Worm (Caenorhabditis elegans) whole organism, L1 larva: Measurements from ENCODE around the gene frpr-10.

Experiments used
- Y116A8C.19 ChIP-seq: sonication (generic microtip); optimal IDR thresholded peaks from 2 replicates; lab custom pipeline; 2016; ENCODE audit warnings: missing compliant biosample characterization, missing genetic modification characterization, borderline replicate concordance
- aly-2 ChIP-seq: fragments of 150-350 bp; optimal IDR thresholded peaks from 2 replicates; lab custom pipeline; 2014; ENCODE audit warnings: missing biosample characterization, missing genetic modification characterization
- ceh-82 ChIP-seq, 3 experiments: fragments of 150-350 bp in 1 of 3; sonication (generic microtip) in 2 of 3; optimal IDR thresholded peaks; 2 replicates each; lab custom pipeline; 2014 to 2017; ENCODE audit warnings: missing biosample characterization in 3 of 3, missing genetic modification characterization in 3 of 3
- ceh-88 ChIP-seq: fragments of 200-800 bp; sonication (Bioruptor generic); IDR thresholded peaks from 2 replicates; pipeline ENCODE4 v1.3.6; 2022; ENCODE audit warnings: missing genetic modification characterization, missing compliant biosample characterization
- ceh-90 ChIP-seq: sonication (generic microtip); optimal IDR thresholded peaks from 2 replicates; lab custom pipeline; 2016; ENCODE audit warnings: missing genetic modification characterization, missing compliant biosample characterization
- ces-1 ChIP-seq: fragments of 150-350 bp; optimal IDR thresholded peaks from 2 replicates; lab custom pipeline; 2014; ENCODE audit warnings: missing biosample characterization, missing genetic modification reagents, missing genetic modification characterization
- dpl-1 ChIP-seq, 3 experiments: fragments of 150-350 bp in 2 of 3; sonication (generic microtip) in 1 of 3; optimal IDR thresholded peaks; 2 replicates each; lab custom pipeline; 2014 to 2017; ENCODE audit warnings: missing biosample characterization in 3 of 3, missing genetic modification characterization in 3 of 3, missing genetic modification reagents in 3 of 3
- efl-1 ChIP-seq, 4 experiments: fragments of 150-350 bp; optimal IDR thresholded peaks in 3 of 4; peaks in 1 of 4; 1 replicate in 1 of 4; 2 replicates in 3 of 4; lab custom pipeline; 2014; ENCODE audit warnings: missing biosample characterization in 2 of 4, missing genetic modification characterization in 2 of 4, missing genetic modification reagents in 2 of 4
- efl-3 ChIP-seq: fragments of 200-800 bp; sonication (Bioruptor generic); optimal IDR thresholded peaks from 2 replicates; lab custom pipeline; 2018; ENCODE audit warnings: mild to moderate bottlenecking, missing genetic modification characterization, missing compliant biosample characterization
- egl-27 ChIP-seq, 2 experiments: fragments of 150-350 bp in 1 of 2; sonication (generic microtip); optimal IDR thresholded peaks; 3 replicates each; lab custom pipeline; 2017 to 2018; ENCODE audit warnings: missing biosample characterization in 2 of 2, missing genetic modification characterization in 2 of 2, missing genetic modification reagents in 2 of 2
- elt-2 ChIP-seq: sonication (generic microtip); optimal IDR thresholded peaks from 2 replicates; lab custom pipeline; 2016; ENCODE audit warnings: missing genetic modification characterization, mild to moderate bottlenecking, inconsistent platforms, missing compliant biosample characterization, missing genetic modification reagents
- ets-5 ChIP-seq: fragments of 200-800 bp; sonication (Bioruptor generic); IDR thresholded peaks from 2 replicates; pipeline ENCODE4 v1.3.6; 2022; ENCODE audit warnings: missing genetic modification characterization, missing compliant biosample characterization
- fkh-8 ChIP-seq: sonication (generic microtip); optimal IDR thresholded peaks from 2 replicates; lab custom pipeline; 2016; ENCODE audit warnings: mild to moderate bottlenecking, missing genetic modification characterization, missing compliant biosample characterization
- fos-1 ChIP-seq: fragments of 150-350 bp; optimal IDR thresholded peaks from 2 replicates; lab custom pipeline; 2014; ENCODE audit warnings: missing biosample characterization, missing genetic modification characterization
- hlh-4 ChIP-seq: sonication (generic microtip); optimal IDR thresholded peaks from 2 replicates; lab custom pipeline; 2016; ENCODE audit warnings: mild to moderate bottlenecking, missing genetic modification characterization, missing compliant biosample characterization
- hpl-2 ChIP-seq: fragments of 150-350 bp; optimal IDR thresholded peaks from 2 replicates; lab custom pipeline; 2014; ENCODE audit warnings: missing biosample characterization, missing genetic modification reagents, missing genetic modification characterization
- irx-1 ChIP-seq: sonication (generic microtip); optimal IDR thresholded peaks from 2 replicates; lab custom pipeline; 2016; ENCODE audit warnings: missing genetic modification characterization, missing compliant biosample characterization
- isw-1 ChIP-seq: fragments of 200-800 bp; sonication (Bioruptor generic); IDR thresholded peaks from 2 replicates; pipeline ENCODE4 v1.3.6; 2022; ENCODE audit warnings: missing genetic modification characterization, missing compliant biosample characterization
- lin-35 ChIP-seq, 2 experiments: fragments of 150-350 bp; optimal IDR thresholded peaks; 2 replicates each; lab custom pipeline; 2014; ENCODE audit warnings: missing biosample characterization in 2 of 2, missing genetic modification characterization in 2 of 2, missing genetic modification reagents in 2 of 2
- mef-2 ChIP-seq: fragments of 150-350 bp; optimal IDR thresholded peaks from 2 replicates; lab custom pipeline; 2014; ENCODE audit warnings: missing biosample characterization, missing genetic modification characterization
- mep-1 ChIP-seq: fragments of 150-350 bp; optimal IDR thresholded peaks from 2 replicates; lab custom pipeline; 2014; ENCODE audit warnings: missing biosample characterization, missing genetic modification characterization
- nhr-19 ChIP-seq: fragments of 200-800 bp; sonication (Bioruptor generic); conservative IDR thresholded peaks from 2 replicates; pipeline ENCODE4 v1.3.6; 2022; ENCODE audit warnings: missing genetic modification characterization, missing compliant biosample characterization
- nhr-237 ChIP-seq: fragments of 150-350 bp; optimal IDR thresholded peaks from 2 replicates; lab custom pipeline; 2014; ENCODE audit warnings: missing biosample characterization, missing genetic modification characterization
- nhr-85 ChIP-seq: sonication (generic microtip); peaks from one replicate; lab custom pipeline; 2016; ENCODE audit warnings: missing genetic modification characterization, inconsistent platforms, missing compliant biosample characterization
- nhr-90 ChIP-seq: sonication (generic microtip); optimal IDR thresholded peaks from 2 replicates; lab custom pipeline; 2016; ENCODE audit warnings: mild to moderate bottlenecking, missing genetic modification characterization, missing compliant biosample characterization; ENCODE audit not compliant: poor library complexity
- pag-3 ChIP-seq: sonication (generic microtip); optimal IDR thresholded peaks from 2 replicates; lab custom pipeline; 2017; ENCODE audit warnings: missing genetic modification characterization, mild to moderate bottlenecking, missing compliant biosample characterization, antibody characterized with exemption, borderline replicate concordance; ENCODE audit not compliant: insufficient read depth
- pax-3 ChIP-seq: fragments of 200-800 bp; sonication (Bioruptor generic); optimal IDR thresholded peaks from 2 replicates; lab custom pipeline; 2018; ENCODE audit warnings: mild to moderate bottlenecking, missing genetic modification characterization, moderate library complexity, missing compliant biosample characterization
- sox-4 ChIP-seq: sonication (generic microtip); optimal IDR thresholded peaks from 2 replicates; lab custom pipeline; 2016; ENCODE audit warnings: missing genetic modification characterization, missing compliant biosample characterization
- unc-30 ChIP-seq: sonication (generic microtip); optimal IDR thresholded peaks from 2 replicates; lab custom pipeline; 2017; ENCODE audit warnings: missing biosample characterization, missing genetic modification characterization
- unc-62 ChIP-seq: fragments of 150-350 bp; optimal IDR thresholded peaks from 2 replicates; lab custom pipeline; 2014; ENCODE audit warnings: missing biosample characterization, missing genetic modification reagents, missing genetic modification characterization
- vab-15 ChIP-seq: sonication (generic microtip); optimal IDR thresholded peaks from 2 replicates; lab custom pipeline; 2017; ENCODE audit warnings: missing genotype, mild to moderate bottlenecking, missing genetic modification characterization, missing compliant biosample characterization
- xbp-1 ChIP-seq: sonication (generic microtip); optimal IDR thresholded peaks from 2 replicates; lab custom pipeline; 2016; ENCODE audit warnings: missing genetic modification characterization, missing compliant biosample characterization
- zag-1 ChIP-seq: fragments of 150-350 bp; optimal IDR thresholded peaks from 2 replicates; lab custom pipeline; 2014; ENCODE audit warnings: missing biosample characterization, missing genetic modification characterization
- zip-4 ChIP-seq: fragments of 200-800 bp; sonication (Bioruptor generic); optimal IDR thresholded peaks from 2 replicates; lab custom pipeline; 2018; ENCODE audit warnings: mild to moderate bottlenecking, missing genetic modification characterization, moderate library complexity, missing compliant biosample characterization

The frpr-10 gene

ce11 chrIV:7910197-7910735 lies 47.3 kb upstream of the frpr-10 start, which contains the start of the genes npp-27 and ntl-4 (continued):
- TF ChIP-seq dpl-1 (GFP tag; optimal IDR thresholded peaks at IDR 0.05; lab: Kevin White, UChicago), result peak in 1 of 3 experiments; percentile 23
- TF ChIP-seq fos-1 (tag; lab: Kevin White, UChicago), result no peak
- TF ChIP-seq efl-1 (optimal IDR thresholded peaks at IDR 0.05; lab: Kevin White, UChicago), result peak; percentile 25 to 37
- TF ChIP-seq efl-1 (GFP tag; optimal IDR thresholded peaks at IDR 0.05 in 1 of 2; lab: Kevin White, UChicago), result peak; percentile 29 to 80
- TF ChIP-seq fkh-8 (tag; lab: Kevin White, UChicago), result no peak
- TF ChIP-seq xbp-1 (tag; lab: Kevin White, UChicago), result no peak
- no peak for TF ChIP-seq ceh-88 (GFP tag; lab: Robert Waterston, UW)
- TF ChIP-seq ces-1 (GFP tag; lab: Kevin White, UChicago), result no peak
- no peak for TF ChIP-seq nhr-90 (tag; lab: Kevin White, UChicago)

- TF ChIP-seq dpl-1 (GFP tag; optimal IDR thresholded peaks at IDR 0.05; lab: Kevin White, UChicago), result no peak
- TF ChIP-seq unc-62 (GFP tag; lab: Kevin White, UChicago), result no peak
- no peak for TF ChIP-seq ets-5 (GFP tag; lab: Robert Waterston, UW)
- TF ChIP-seq efl-1 (optimal IDR thresholded peaks at IDR 0.05; lab: Kevin White, UChicago), result no peak
- peak in 1 of 2 experiments; percentile 71 for TF ChIP-seq efl-1 (GFP tag; optimal IDR thresholded peaks at IDR 0.05 in 1 of 2; lab: Kevin White, UChicago)
Observed at ce11 chrIV:7914991-7915390, 42.6 kb upstream of the frpr-10 start, which contains the start of gene C49H3.4. C49H3.4 (plus strand) TSS chrIV:7915291.

- TF ChIP-seq pag-3 (tag; lab: Kevin White, UChicago), result no peak
- no peak for TF ChIP-seq ceh-82 (tag; optimal IDR thresholded peaks at IDR 0.05; lab: Kevin White, UChicago)
- TF ChIP-seq zip-4 (GFP tag; lab: Kevin White, UChicago), result no peak
- no peak for TF ChIP-seq hpl-2 (GFP tag; lab: Kevin White, UChicago)
- no peak for TF ChIP-seq vab-15 (tag; lab: Kevin White, UChicago)
- no peak for TF ChIP-seq zag-1 (tag; lab: Kevin White, UChicago)
- TF ChIP-seq mep-1, result no peak
- TF ChIP-seq nhr-19 (GFP tag; lab: Robert Waterston, UW), result no peak
- TF ChIP-seq nhr-90 (tag; lab: Kevin White, UChicago), result no peak
- no peak for TF ChIP-seq unc-30
- no peak for TF ChIP-seq dpl-1 (GFP tag; optimal IDR thresholded peaks at IDR 0.05; lab: Kevin White, UChicago)
- TF ChIP-seq sox-4, result no peak
- no peak for TF ChIP-seq elt-2 (tag; lab: Kevin White, UChicago)
- TF ChIP-seq efl-3 (GFP tag; lab: Kevin White, UChicago), result no peak
- no peak for TF ChIP-seq Y116A8C.19 (tag; lab: Kevin White, UChicago)
- no peak for TF ChIP-seq nhr-85 (tag; lab: Kevin White, UChicago)
Observed at ce11 chrIV:7916907-7917306, 40.7 kb upstream of the frpr-10 start.

ce11 chrIV:7917881-7918280 lies 39.7 kb upstream of the frpr-10 start:
- TF ChIP-seq mef-2 (no peak), isw-1 (GFP tag; lab: Robert Waterston, UW) (no peak), aly-2 (no peak), lin-35 (GFP tag; optimal IDR thresholded peaks at IDR 0.05; lab: Kevin White, UChicago) (no peak), ceh-90 (no peak), efl-3 (GFP tag; lab: Kevin White, UChicago) (no peak), nhr-85 (tag; lab: Kevin White, UChicago) (no peak), egl-27 (tag; optimal IDR thresholded peaks at IDR 0.05; lab: Kevin White, UChicago) (no peak), pax-3 (tag; lab: Kevin White, UChicago) (no peak), irx-1 (tag; lab: Kevin White, UChicago) (no peak), nhr-237 (no peak), hlh-4 (tag; lab: Kevin White, UChicago) (no peak), ceh-82 (tag; optimal IDR thresholded peaks at IDR 0.05; lab: Kevin White, UChicago) (no peak)
